1 fruit fly cellular context compared by ENCODE assay signal in genomic region chr3R:14798626-14799258, dm6.
TF ChIP-seq lines count a peak whose summit lies in the region.

TSS of gene CG14856 (plus strand) at chr3R:14798986.

TF ChIP-seq in whole organism, embryonic, 481 proteins besides CTCF, POLR2A, EP300 and RAD21 (continued from another document and continues in another):
- TF ChIP-seq Atf6 (GFP tag; IDR thresholded peaks at IDR 0.05; lab: Robert Waterston, UW) (peak; percentile 14; the same call in 1 of the 2 replicates), CG4360 (GFP tag; IDR thresholded peaks at IDR 0.05; lab: Robert Waterston, UW) (no peak), CG17612 (GFP tag; IDR thresholded peaks at IDR 0.05; lab: Robert Waterston, UW) (no peak), Lhr (GFP tag; optimal IDR thresholded peaks at IDR 0.05; lab: Kevin White, UChicago) (no peak), TFAM (GFP tag; optimal IDR thresholded peaks at IDR 0.05; lab: Kevin White, UChicago) (no peak), CG34224 (GFP tag; IDR thresholded peaks at IDR 0.05; lab: Robert Waterston, UW; ENCODE audit: partially characterized antibody) (no peak), Fer3 (tag; optimal IDR thresholded peaks at IDR 0.05; lab: Kevin White, UChicago) (no peak), CoRest (tag; optimal IDR thresholded peaks at IDR 0.05; lab: Kevin White, UChicago) (no peak), CG15073 (GFP tag; optimal IDR thresholded peaks at IDR 0.05; lab: Kevin White, UChicago) (no peak), mam (GFP tag; optimal IDR thresholded peaks at IDR 0.05; lab: Kevin White, UChicago) (no peak), dmrt99B (tag; optimal IDR thresholded peaks at IDR 0.05; lab: Kevin White, UChicago) (no peak), toy (GFP tag; IDR thresholded peaks at IDR 0.05; lab: Robert Waterston, UW) (no peak), CG4424 (GFP tag; optimal IDR thresholded peaks at IDR 0.05; lab: Kevin White, UChicago) (no peak), NC2α (GFP tag; optimal IDR thresholded peaks at IDR 0.05; lab: Kevin White, UChicago) (no peak), CG30403 (GFP tag; optimal IDR thresholded peaks at IDR 0.05; lab: Kevin White, UChicago) (no peak), CG12942 (GFP tag; optimal IDR thresholded peaks at IDR 0.05; lab: Kevin White, UChicago) (no peak), Nf-YB (GFP tag; optimal IDR thresholded peaks at IDR 0.05; lab: Kevin White, UChicago) (no peak), Jarid2 (GFP tag; optimal IDR thresholded peaks at IDR 0.05; lab: Kevin White, UChicago) (peak; percentile 77), ac (GFP tag; optimal IDR thresholded peaks at IDR 0.05; lab: Kevin White, UChicago) (no peak), CG18599 (GFP tag; optimal IDR thresholded peaks at IDR 0.05; lab: Kevin White, UChicago) (no peak), fu2 (GFP tag; optimal IDR thresholded peaks at IDR 0.05; lab: Kevin White, UChicago) (no peak), CG15696 (tag; optimal IDR thresholded peaks at IDR 0.05; lab: Kevin White, UChicago) (no peak), pb (GFP tag; optimal IDR thresholded peaks at IDR 0.05; lab: Kevin White, UChicago) (no peak), ara (GFP tag; IDR thresholded peaks at IDR 0.05; lab: Robert Waterston, UW) (no peak), insv (GFP tag; optimal IDR thresholded peaks at IDR 0.05; lab: Kevin White, UChicago) (no peak), exex (tag; optimal IDR thresholded peaks at IDR 0.05; lab: Kevin White, UChicago) (peak; percentile 86), Bdp1 (GFP tag; optimal IDR thresholded peaks at IDR 0.05; lab: Kevin White, UChicago) (no peak), CG3163 (GFP tag; optimal IDR thresholded peaks at IDR 0.05; lab: Kevin White, UChicago) (peak; percentile 72), CG1602 (GFP tag; optimal IDR thresholded peaks at IDR 0.05; lab: Kevin White, UChicago) (no peak), Stat92E (GFP tag; optimal IDR thresholded peaks at IDR 0.05; lab: Kevin White, UChicago) (no peak), dati (GFP tag; IDR thresholded peaks at IDR 0.05; lab: Robert Waterston, UW) (no peak), CG34376 (GFP tag; optimal IDR thresholded peaks at IDR 0.05; lab: Kevin White, UChicago) (peak; percentile 65), vnd (GFP tag; IDR thresholded peaks at IDR 0.05; lab: Robert Waterston, UW; ENCODE audit: partially characterized antibody) (no peak), chm (GFP tag; IDR thresholded peaks at IDR 0.05; lab: Robert Waterston, UW) (no peak), gsb (GFP tag; IDR thresholded peaks at IDR 0.05; lab: Robert Waterston, UW) (no peak), crol (GFP tag; IDR thresholded peaks at IDR 0.05; lab: Robert Waterston, UW) (no peak), trh (GFP tag; optimal IDR thresholded peaks at IDR 0.05; lab: Kevin White, UChicago) (no peak), CG13775 (GFP tag; optimal IDR thresholded peaks at IDR 0.05; lab: Kevin White, UChicago) (no peak), cad (GFP tag; optimal IDR thresholded peaks at IDR 0.05; lab: Kevin White, UChicago) (no peak), zen (tag; optimal IDR thresholded peaks at IDR 0.05; lab: Kevin White, UChicago) (no peak), PHDP (tag; optimal IDR thresholded peaks at IDR 0.05; lab: Kevin White, UChicago) (no peak), pfk (GFP tag; optimal IDR thresholded peaks at IDR 0.05; lab: Kevin White, UChicago) (no peak), CG2889 (GFP tag; IDR thresholded peaks at IDR 0.05; lab: Robert Waterston, UW) (no peak), stwl (tag; optimal IDR thresholded peaks at IDR 0.05; lab: Kevin White, UChicago) (no peak), CG1792 (GFP tag; optimal IDR thresholded peaks at IDR 0.05; lab: Kevin White, UChicago) (no peak), CG18619 (GFP tag; optimal IDR thresholded peaks at IDR 0.05; lab: Kevin White, UChicago) (no peak), CG15601 (tag; optimal IDR thresholded peaks at IDR 0.05; lab: Kevin White, UChicago) (no peak), gro (GFP tag; optimal IDR thresholded peaks at IDR 0.05; lab: Kevin White, UChicago) (no peak), grn (GFP tag; optimal IDR thresholded peaks at IDR 0.05; lab: Kevin White, UChicago) (peak; percentile 76), sc (optimal IDR thresholded peaks at IDR 0.05; lab: Kevin White, UChicago) (no peak), sc (GFP tag; optimal IDR thresholded peaks at IDR 0.05; lab: Kevin White, UChicago) (no peak), NK7.1 (GFP tag; optimal IDR thresholded peaks at IDR 0.05; lab: Kevin White, UChicago) (no peak), Adf1 (GFP tag; IDR thresholded peaks at IDR 0.05; lab: Robert Waterston, UW) (no peak; the same call in 1 of the 2 replicates), CG17359 (tag; optimal IDR thresholded peaks at IDR 0.05; lab: Kevin White, UChicago) (no peak), CG8290 (GFP tag; optimal IDR thresholded peaks at IDR 0.05; lab: Kevin White, UChicago) (no peak), CG8290 (tag; optimal IDR thresholded peaks at IDR 0.05; lab: Kevin White, UChicago) (peak in 1 of 2 experiments; percentile 52), CG13424 (tag; optimal IDR thresholded peaks at IDR 0.05; lab: Kevin White, UChicago) (no peak), CG15269 (tag; optimal IDR thresholded peaks at IDR 0.05; lab: Kevin White, UChicago) (no peak), btn (GFP tag; optimal IDR thresholded peaks at IDR 0.05; lab: Kevin White, UChicago) (no peak), CG10431 (GFP tag; optimal IDR thresholded peaks at IDR 0.05; lab: Kevin White, UChicago) (no peak), CG6272 (GFP tag; IDR thresholded peaks at IDR 0.05; lab: Robert Waterston, UW) (no peak), unpg (GFP tag; optimal IDR thresholded peaks at IDR 0.05; lab: Kevin White, UChicago) (no peak), CkIIα-i1 (GFP tag; IDR thresholded peaks at IDR 0.05; lab: Robert Waterston, UW) (no peak), ap (GFP tag; IDR thresholded peaks at IDR 0.05; lab: Robert Waterston, UW) (no peak), Asciz (GFP tag; optimal IDR thresholded peaks at IDR 0.05; lab: Kevin White, UChicago) (no peak), H15 (GFP tag; IDR thresholded peaks at IDR 0.05; lab: Robert Waterston, UW) (no peak), CG1647 (GFP tag; optimal IDR thresholded peaks at IDR 0.05; lab: Kevin White, UChicago) (no peak), lab (GFP tag; optimal IDR thresholded peaks at IDR 0.05; lab: Kevin White, UChicago) (peak; percentile 22), Rfx (GFP tag; IDR thresholded peaks at IDR 0.05; lab: Robert Waterston, UW) (peak; percentile 26; the same call in 1 of the 2 replicates), Spps (tag; optimal IDR thresholded peaks at IDR 0.05; lab: Kevin White, UChicago) (no peak), mirr (GFP tag; optimal IDR thresholded peaks at IDR 0.05; lab: Kevin White, UChicago) (no peak), bigmax (GFP tag; optimal IDR thresholded peaks at IDR 0.05; lab: Kevin White, UChicago) (no peak), gfzf (GFP tag; optimal IDR thresholded peaks at IDR 0.05; lab: Kevin White, UChicago) (no peak), run (tag; optimal IDR thresholded peaks at IDR 0.05; lab: Kevin White, UChicago) (no peak), CG14441 (GFP tag; IDR thresholded peaks at IDR 0.05; lab: Robert Waterston, UW) (no peak), HLH54F (GFP tag; optimal IDR thresholded peaks at IDR 0.05; lab: Kevin White, UChicago) (no peak), sug (tag; optimal IDR thresholded peaks at IDR 0.05; lab: Kevin White, UChicago) (peak; percentile 61), CG3838 (GFP tag; optimal IDR thresholded peaks at IDR 0.05; lab: Kevin White, UChicago) (no peak), HLH3B (GFP tag; IDR thresholded peaks at IDR 0.05; lab: Robert Waterston, UW) (no peak), CG32532 (GFP tag; IDR thresholded peaks at IDR 0.05; lab: Robert Waterston, UW) (0 out of 2 replicates have a peak, but pooled peaks have one; percentile 23), ham (GFP tag; IDR thresholded peaks at IDR 0.05; lab: Robert Waterston, UW) (no peak), CG10209 (GFP tag; optimal IDR thresholded peaks at IDR 0.05; lab: Kevin White, UChicago) (no peak), CG17328 (GFP tag; IDR thresholded peaks at IDR 0.05; lab: Robert Waterston, UW) (no peak), rib (GFP tag; IDR thresholded peaks at IDR 0.05; lab: Robert Waterston, UW) (peak; percentile 29; the same call in 1 of the 2 replicates), ind (GFP tag; optimal IDR thresholded peaks at IDR 0.05; lab: Kevin White, UChicago) (no peak), CG4282 (GFP tag; optimal IDR thresholded peaks at IDR 0.05; lab: Kevin White, UChicago) (no peak), CG31365 (tag; optimal IDR thresholded peaks at IDR 0.05; lab: Kevin White, UChicago) (no peak), emc (GFP tag; optimal IDR thresholded peaks at IDR 0.05; lab: Kevin White, UChicago) (no peak), repo (GFP tag; optimal IDR thresholded peaks at IDR 0.05; lab: Kevin White, UChicago) (no peak), CG12769 (tag; optimal IDR thresholded peaks at IDR 0.05; lab: Kevin White, UChicago) (no peak), Dbx (GFP tag; IDR thresholded peaks at IDR 0.05; lab: Robert Waterston, UW) (no peak), tio (GFP tag; optimal IDR thresholded peaks at IDR 0.05; lab: Kevin White, UChicago) (no peak), Meics (GFP tag; optimal IDR thresholded peaks at IDR 0.05; lab: Kevin White, UChicago) (no peak), chn (GFP tag; optimal IDR thresholded peaks at IDR 0.05; lab: Kevin White, UChicago) (no peak), eve (GFP tag; optimal IDR thresholded peaks at IDR 0.05; lab: Kevin White, UChicago) (no peak), CG9797 (GFP tag; optimal IDR thresholded peaks at IDR 0.05; lab: Kevin White, UChicago) (no peak), CG6813 (GFP tag; optimal IDR thresholded peaks at IDR 0.05; lab: Kevin White, UChicago) (no peak), z (GFP tag; IDR thresholded peaks at IDR 0.05; lab: Robert Waterston, UW) (peak; percentile 55; the same call in 1 of the 3 replicates), Mes4 (GFP tag; optimal IDR thresholded peaks at IDR 0.05; lab: Kevin White, UChicago) (no peak), zfh2 (GFP tag; optimal IDR thresholded peaks at IDR 0.05; lab: Kevin White, UChicago) (no peak), Sry-β (GFP tag; optimal IDR thresholded peaks at IDR 0.05; lab: Kevin White, UChicago) (no peak), CG5180 (GFP tag; optimal IDR thresholded peaks at IDR 0.05; lab: Kevin White, UChicago) (peak; percentile 34), nerfin-2 (GFP tag; IDR thresholded peaks at IDR 0.05; lab: Robert Waterston, UW; ENCODE audit: partially characterized antibody) (no peak), CG7372 (GFP tag; IDR thresholded peaks at IDR 0.05; lab: Robert Waterston, UW) (no peak), Dll (GFP tag; IDR thresholded peaks at IDR 0.05; lab: Robert Waterston, UW; ENCODE audit: partially characterized antibody) (no peak), Gug (GFP tag; IDR thresholded peaks at IDR 0.05; lab: Robert Waterston, UW) (no peak), CG14050 (GFP tag; IDR thresholded peaks at IDR 0.05; lab: Robert Waterston, UW) (no peak), Dp (GFP tag; optimal IDR thresholded peaks at IDR 0.05; lab: Kevin White, UChicago) (no peak), CG14860 (GFP tag; IDR thresholded peaks at IDR 0.05; lab: Robert Waterston, UW; ENCODE audit: partially characterized antibody) (no peak), lov (optimal IDR thresholded peaks at IDR 0.05; lab: Kevin White, UChicago) (no peak), lov (GFP tag; IDR thresholded peaks at IDR 0.05; lab: Robert Waterston, UW) (0 out of 3 replicates have a peak, but pooled peaks have one; percentile 53), CG33557 (GFP tag; optimal IDR thresholded peaks at IDR 0.05; lab: Kevin White, UChicago) (no peak), CG4617 (GFP tag; optimal IDR thresholded peaks at IDR 0.05; lab: Kevin White, UChicago; ENCODE audit: borderline replicate concordance) (no peak), CHES-1-like (GFP tag; optimal IDR thresholded peaks at IDR 0.05; lab: Kevin White, UChicago) (no peak), CG2120 (GFP tag; optimal IDR thresholded peaks at IDR 0.05; lab: Kevin White, UChicago) (no peak), Bgb (GFP tag; IDR thresholded peaks at IDR 0.05; lab: Robert Waterston, UW; ENCODE audit: partially characterized antibody) (peak; percentile 48; the same call in 1 of the 2 replicates), ERR (GFP tag; optimal IDR thresholded peaks at IDR 0.05; lab: Kevin White, UChicago) (no peak), pho (GFP tag; optimal IDR thresholded peaks at IDR 0.05; lab: Kevin White, UChicago) (no peak), CG6254 (GFP tag; optimal IDR thresholded peaks at IDR 0.05; lab: Kevin White, UChicago) (no peak), CG3847 (GFP tag; IDR thresholded peaks at IDR 0.05; lab: Robert Waterston, UW) (no peak), Xrp1 (GFP tag; IDR thresholded peaks at IDR 0.05; lab: Robert Waterston, UW) (no peak), CG15011 (GFP tag; optimal IDR thresholded peaks at IDR 0.05; lab: Kevin White, UChicago) (no peak), luna (GFP tag; optimal IDR thresholded peaks at IDR 0.05; lab: Kevin White, UChicago) (no peak), Lpt (GFP tag; optimal IDR thresholded peaks at IDR 0.05; lab: Kevin White, UChicago) (no peak), HmgD (GFP tag; optimal IDR thresholded peaks at IDR 0.05; lab: Kevin White, UChicago) (no peak), Sox102F (GFP tag; optimal IDR thresholded peaks at IDR 0.05; lab: Kevin White, UChicago) (no peak), B-H1 (GFP tag; IDR thresholded peaks at IDR 0.05; lab: Robert Waterston, UW) (no peak), CG5245 (GFP tag; optimal IDR thresholded peaks at IDR 0.05; lab: Kevin White, UChicago) (no peak), CG12236 (GFP tag; optimal IDR thresholded peaks at IDR 0.05; lab: Kevin White, UChicago) (no peak), ci (GFP tag; IDR thresholded peaks at IDR 0.05; lab: Robert Waterston, UW) (peak; percentile 41; the same call in 1 of the 3 replicates), pnt (GFP tag; optimal IDR thresholded peaks at IDR 0.05; lab: Kevin White, UChicago) (no peak), Med (GFP tag; lab: Kevin White, UChicago) (peak; percentile 76), CG18262 (tag; optimal IDR thresholded peaks at IDR 0.05; lab: Kevin White, UChicago) (no peak), vvl (GFP tag; IDR thresholded peaks at IDR 0.05; lab: Robert Waterston, UW) (peak; percentile 18), CG8944 (GFP tag; optimal IDR thresholded peaks at IDR 0.05; lab: Kevin White, UChicago) (no peak), Atf-2 (GFP tag; optimal IDR thresholded peaks at IDR 0.05; lab: Kevin White, UChicago) (no peak), CG16815 (GFP tag; optimal IDR thresholded peaks at IDR 0.05; lab: Kevin White, UChicago) (no peak), maf-S (GFP tag; optimal IDR thresholded peaks at IDR 0.05; lab: Kevin White, UChicago) (no peak), Tbp (GFP tag; optimal IDR thresholded peaks at IDR 0.05; lab: Kevin White, UChicago) (no peak)
